Worm (Caenorhabditis elegans) whole organism, L2 larva: ENCODE measurements around the gene T16G1.6.

Experiments
- lin-39 ChIP-seq: fragments of 150-350 bp; optimal IDR thresholded peaks from 2 replicates; lab custom pipeline; 2014; ENCODE audit warnings: missing biosample characterization, missing genetic modification reagents, missing genetic modification characterization
- nhr-11 ChIP-seq: fragments of 150-350 bp; optimal IDR thresholded peaks from 2 replicates; lab custom pipeline; 2014; ENCODE audit warnings: missing biosample characterization, missing genetic modification characterization
- nhr-12 ChIP-seq: fragments of 150-350 bp; optimal IDR thresholded peaks from 2 replicates; lab custom pipeline; 2014; ENCODE audit warnings: missing biosample characterization, missing genetic modification characterization
- peb-1 ChIP-seq: fragments of 150-350 bp; optimal IDR thresholded peaks from 2 replicates; lab custom pipeline; 2014; ENCODE audit warnings: missing biosample characterization, missing genetic modification characterization
- snpc-4 ChIP-seq: fragments of 150-350 bp; optimal IDR thresholded peaks from 2 replicates; lab custom pipeline; 2014; ENCODE audit warnings: missing biosample characterization, missing genetic modification characterization
- unc-39 ChIP-seq: fragments of 150-350 bp; optimal IDR thresholded peaks from 2 replicates; lab custom pipeline; 2014; ENCODE audit warnings: missing biosample characterization, missing genetic modification characterization
- zag-1 ChIP-seq: fragments of 150-350 bp; optimal IDR thresholded peaks from 2 replicates; lab custom pipeline; 2014; ENCODE audit warnings: missing biosample characterization, missing genetic modification characterization

ce11 chrV:12908614-12909013 is 28.4 kb downstream of the T16G1.6 start:
- TF ChIP-seq snpc-4 (tag; lab: Kevin White, UChicago) (no peak), nhr-12 (tag; lab: Kevin White, UChicago) (no peak), unc-39 (tag; lab: Kevin White, UChicago) (no peak), zag-1 (tag; lab: Kevin White, UChicago) (no peak), peb-1 (tag; lab: Kevin White, UChicago) (no peak), lin-39 (tag; lab: Kevin White, UChicago) (no peak), nhr-11 (tag; lab: Kevin White, UChicago) (no peak)
